Fruit fly (Drosophila melanogaster) whole organism, pupa: ENCODE measurements around the gene CG5402.

ENCODE experiments used
- CG12605 ChIP-seq: fragments of 200-800 bp; sonication (Bioruptor generic); IDR thresholded peaks from 2 replicates; pipeline ENCODE4 v1.3.6; 2022; ENCODE audit warnings: missing biosample characterization, missing genetic modification characterization
- CG8159 ChIP-seq: fragments of 200-800 bp; sonication (Bioruptor generic); optimal IDR thresholded peaks from 3 replicates; lab custom pipeline; 2018; ENCODE audit warnings: missing biosample characterization, mild to moderate bottlenecking, missing genetic modification characterization, moderate library complexity
- CG8301 ChIP-seq: fragments of 200-800 bp; sonication (Bioruptor generic); optimal IDR thresholded peaks from 2 replicates; lab custom pipeline; 2018; ENCODE audit warnings: missing biosample characterization, mild to moderate bottlenecking, missing genetic modification characterization
- Ets98B ChIP-seq: fragments of 200-800 bp; sonication (Bioruptor generic); IDR thresholded peaks from 2 replicates; pipeline ENCODE4 v1.3.6; 2022; ENCODE audit warnings: missing biosample characterization, missing genetic modification characterization
- fd96Ca ChIP-seq: fragments of 200-800 bp; sonication (Bioruptor generic); IDR thresholded peaks from 3 replicates; pipeline ENCODE4 v1.3.6; 2022; ENCODE audit warnings: missing biosample characterization, missing genetic modification characterization

DNA sequence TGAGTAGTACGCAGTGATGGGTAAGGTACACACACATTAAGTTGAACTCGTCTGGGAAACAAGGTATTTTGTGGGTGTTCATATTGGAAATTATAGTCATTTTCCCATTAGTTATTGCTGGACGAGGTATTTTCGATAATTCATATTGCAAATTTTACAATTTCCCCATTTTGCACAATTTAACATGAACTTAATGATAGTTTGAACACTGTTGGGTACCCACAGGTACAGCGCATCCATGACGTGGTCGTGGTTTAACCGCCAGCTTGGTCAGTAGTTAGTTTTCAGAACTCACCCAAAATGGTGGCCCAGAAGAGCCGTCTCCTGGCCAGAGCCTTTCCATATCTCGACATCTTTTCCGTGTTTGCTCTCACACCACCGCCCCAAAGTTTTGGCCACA, 39.4 kb upstream of the CG5402 start, which contains the start of gene Gr98b:
- no peak for TF ChIP-seq CG12605 (GFP tag; lab: Robert Waterston, UW)
- no peak for TF ChIP-seq CG8159 (tag; lab: Kevin White, UChicago)
- TF ChIP-seq CG8301, result no peak
- TF ChIP-seq fd96Ca (GFP tag; lab: Robert Waterston, UW), result no peak
- no peak for TF ChIP-seq Ets98B (GFP tag; lab: Robert Waterston, UW)
